Worm (Caenorhabditis elegans) whole organism, L4 larva: ENCODE results near the gene C27D6.15.
A peak's percentile ranks its signal among the peaks of the same experiment; 100 is the strongest.

Experiments
- F44E2.7 ChIP-seq: fragments of 200-800 bp; sonication (Bioruptor generic); IDR thresholded peaks from 2 replicates; pipeline ENCODE4 v2.1.2; 2022; ENCODE audit warnings: missing genetic modification characterization, missing compliant biosample characterization
- R02D3.7 ChIP-seq: fragments of 150-350 bp; sonication (generic microtip); optimal IDR thresholded peaks from 3 replicates; lab custom pipeline; 2014; ENCODE audit warnings: missing biosample characterization, missing genetic modification characterization
- T26A8.4 ChIP-seq: fragments of 200-800 bp; sonication (Bioruptor generic); IDR thresholded peaks from 2 replicates; pipeline ENCODE4 v1.3.6; 2022; ENCODE audit warnings: missing genetic modification characterization, missing compliant biosample characterization
- Y48G9A.11 ChIP-seq: fragments of 200-800 bp; sonication (Bioruptor generic); IDR thresholded peaks from 2 replicates; pipeline ENCODE4 v1.3.6; 2022; ENCODE audit warnings: missing genetic modification reagents, missing genetic modification characterization, missing compliant biosample characterization
- Y75B8A.6 ChIP-seq: fragments of 200-800 bp; sonication (Bioruptor generic); IDR thresholded peaks from 2 replicates; pipeline ENCODE4 v1.3.6; 2022; ENCODE audit warnings: missing genetic modification reagents, missing genetic modification characterization, missing compliant biosample characterization
- ZK337.2 ChIP-seq: fragments of 200-800 bp; sonication (Bioruptor generic); IDR thresholded peaks from 2 replicates; pipeline ENCODE4 v1.3.6; 2022; ENCODE audit warnings: missing genetic modification reagents, missing genetic modification characterization, missing compliant biosample characterization
- ZK546.5 ChIP-seq, 2 experiments: sonication (generic microtip); optimal IDR thresholded peaks; 2 replicates each; lab custom pipeline; 2017; ENCODE audit warnings: missing biosample characterization in 2 of 2, missing genetic modification characterization in 2 of 2
- aha-1 ChIP-seq: fragments of 150-350 bp; peaks from one replicate; lab custom pipeline; 2014; ENCODE audit warnings: missing biosample characterization, missing genetic modification characterization
- aly-2 ChIP-seq: sonication (generic microtip); optimal IDR thresholded peaks from 2 replicates; lab custom pipeline; 2018; ENCODE audit warnings: missing biosample characterization, missing genetic modification characterization
- arid-1 ChIP-seq: fragments of 200-800 bp; sonication (Bioruptor generic); conservative IDR thresholded peaks from 2 replicates; pipeline ENCODE4 v1.3.6; 2022; ENCODE audit warnings: missing genetic modification reagents, missing genetic modification characterization, missing compliant biosample characterization
- ces-1 ChIP-seq: fragments of 150-350 bp; sonication (generic microtip); optimal IDR thresholded peaks from 4 replicates; lab custom pipeline; 2014; ENCODE audit warnings: missing biosample characterization, missing genetic modification reagents, missing genetic modification characterization
- daf-12 ChIP-seq: fragments of 150-350 bp; optimal IDR thresholded peaks from 2 replicates; lab custom pipeline; 2014; ENCODE audit warnings: missing biosample characterization, missing genetic modification reagents, missing genetic modification characterization
- daf-8 ChIP-seq: fragments of 200-800 bp; sonication (Bioruptor generic); IDR thresholded peaks from 2 replicates; pipeline ENCODE4 v1.3.6; 2022; ENCODE audit warnings: missing genetic modification characterization, missing compliant biosample characterization
- dmd-6 ChIP-seq: fragments of 200-800 bp; sonication (Bioruptor generic); IDR thresholded peaks from 2 replicates; pipeline ENCODE4 v1.3.6; 2022; ENCODE audit warnings: missing genetic modification reagents, missing genetic modification characterization, missing compliant biosample characterization
- dmd-9 ChIP-seq: fragments of 200-800 bp; sonication (Bioruptor generic); IDR thresholded peaks from 2 replicates; pipeline ENCODE4 v1.3.6; 2022; ENCODE audit warnings: missing genetic modification reagents, missing genetic modification characterization, missing compliant biosample characterization
- duxl-1 ChIP-seq: sonication (generic microtip); optimal IDR thresholded peaks from 2 replicates; lab custom pipeline; 2016; ENCODE audit warnings: mild to moderate bottlenecking, missing genetic modification characterization, moderate library complexity, missing compliant biosample characterization; ENCODE audit not compliant: poor library complexity
- fkh-10 ChIP-seq: fragments of 150-350 bp; optimal IDR thresholded peaks from 2 replicates; lab custom pipeline; 2014; ENCODE audit warnings: missing biosample characterization, missing genetic modification reagents, missing genetic modification characterization
- hlh-30 ChIP-seq: sonication (generic microtip); optimal IDR thresholded peaks from 2 replicates; lab custom pipeline; 2017; ENCODE audit warnings: antibody characterized with exemption, mild to moderate bottlenecking, missing genetic modification characterization, missing compliant biosample characterization; ENCODE audit not compliant: insufficient read depth
- jun-1 ChIP-seq: fragments of 150-350 bp; optimal IDR thresholded peaks from 2 replicates; lab custom pipeline; 2014; ENCODE audit warnings: missing biosample characterization, missing genetic modification reagents, missing genetic modification characterization
- lin-13 ChIP-seq: fragments of 150-350 bp; optimal IDR thresholded peaks from 2 replicates; lab custom pipeline; 2014; ENCODE audit warnings: missing biosample characterization, missing genetic modification reagents, missing genetic modification characterization
- lsy-2 ChIP-seq, 2 experiments: fragments of 150-350 bp in 1 of 2; sonication (generic microtip) in 1 of 2; optimal IDR thresholded peaks; 2 replicates each; lab custom pipeline; 2014 to 2017; ENCODE audit warnings: missing biosample characterization in 2 of 2, missing genetic modification characterization in 2 of 2
- mxl-3 ChIP-seq: fragments of 200-800 bp; sonication (Bioruptor generic); optimal IDR thresholded peaks from 2 replicates; lab custom pipeline; 2018; ENCODE audit warnings: mild to moderate bottlenecking, missing genetic modification characterization, missing compliant biosample characterization
- nhr-10 ChIP-seq: fragments of 150-350 bp; optimal IDR thresholded peaks from 2 replicates; lab custom pipeline; 2014; ENCODE audit warnings: missing biosample characterization, missing genetic modification characterization
- nhr-102 ChIP-seq: sonication (generic microtip); optimal IDR thresholded peaks from 2 replicates; lab custom pipeline; 2016; ENCODE audit warnings: mild to moderate bottlenecking, missing genetic modification characterization, moderate library complexity, missing compliant biosample characterization
- nhr-111 ChIP-seq: fragments of 200-800 bp; sonication (Bioruptor generic); optimal IDR thresholded peaks from 2 replicates; lab custom pipeline; 2018; ENCODE audit warnings: mild to moderate bottlenecking, missing genetic modification characterization, missing compliant biosample characterization
- nhr-25 ChIP-seq: sonication (generic microtip); optimal IDR thresholded peaks from 2 replicates; lab custom pipeline; 2017; ENCODE audit warnings: missing genetic modification characterization, mild to moderate bottlenecking, missing compliant biosample characterization, antibody characterized with exemption, moderate library complexity, borderline replicate concordance; ENCODE audit not compliant: insufficient read depth
- nhr-28 ChIP-seq: fragments of 150-350 bp; optimal IDR thresholded peaks from 2 replicates; lab custom pipeline; 2014; ENCODE audit warnings: missing biosample characterization, missing genetic modification characterization
- nhr-42 ChIP-seq: fragments of 200-800 bp; sonication (Bioruptor generic); IDR thresholded peaks from 2 replicates; pipeline ENCODE4 v1.3.6; 2022; ENCODE audit warnings: missing genetic modification characterization, missing compliant biosample characterization
- nhr-48 ChIP-seq: sonication (generic microtip); optimal IDR thresholded peaks from 2 replicates; lab custom pipeline; 2016; ENCODE audit warnings: mild to moderate bottlenecking, missing genetic modification characterization, missing compliant biosample characterization
- nhr-76 ChIP-seq: fragments of 150-350 bp; optimal IDR thresholded peaks from 2 replicates; lab custom pipeline; 2014; ENCODE audit warnings: missing biosample characterization, missing genetic modification characterization
- nhr-77 ChIP-seq: fragments of 150-350 bp; optimal IDR thresholded peaks from 2 replicates; lab custom pipeline; 2014; ENCODE audit warnings: missing biosample characterization, missing genetic modification characterization
- php-3 ChIP-seq: fragments of 200-800 bp; sonication (Bioruptor generic); IDR thresholded peaks from 2 replicates; pipeline ENCODE4 v1.3.6; 2022; ENCODE audit warnings: missing genetic modification reagents, missing genetic modification characterization, missing compliant biosample characterization
- pqm-1 ChIP-seq: sonication (generic microtip); optimal IDR thresholded peaks from 2 replicates; lab custom pipeline; 2017; ENCODE audit warnings: missing biosample characterization, missing genetic modification characterization
- saeg-2 ChIP-seq: fragments of 200-800 bp; sonication (Bioruptor generic); IDR thresholded peaks from 2 replicates; pipeline ENCODE4 v1.3.6; 2022; ENCODE audit warnings: missing genetic modification reagents, missing genetic modification characterization, missing compliant biosample characterization
- sdz-12 ChIP-seq: fragments of 200-800 bp; sonication (Bioruptor generic); optimal IDR thresholded peaks from 2 replicates; lab custom pipeline; 2018; ENCODE audit warnings: mild to moderate bottlenecking, missing genetic modification characterization, missing compliant biosample characterization
- skn-1 ChIP-seq: fragments of 150-350 bp; optimal IDR thresholded peaks from 2 replicates; lab custom pipeline; 2014; ENCODE audit warnings: missing biosample characterization, missing genetic modification characterization
- snpc-1.2 ChIP-seq: fragments of 200-800 bp; sonication (Bioruptor generic); IDR thresholded peaks from 2 replicates; pipeline ENCODE4 v1.3.6; 2022; ENCODE audit warnings: missing genetic modification reagents, missing genetic modification characterization, missing compliant biosample characterization
- spr-3 ChIP-seq: fragments of 200-800 bp; sonication (Bioruptor generic); optimal IDR thresholded peaks from 2 replicates; lab custom pipeline; 2018; ENCODE audit warnings: mild to moderate bottlenecking, missing genetic modification characterization, missing compliant biosample characterization
- tra-1 ChIP-seq: fragments of 200-800 bp; sonication (Bioruptor generic); IDR thresholded peaks from 2 replicates; pipeline ENCODE4 v1.3.6; 2022; ENCODE audit warnings: missing genetic modification reagents, missing genetic modification characterization, missing compliant biosample characterization
- unc-130 ChIP-seq: sonication (generic microtip); optimal IDR thresholded peaks from 2 replicates; lab custom pipeline; 2016; ENCODE audit warnings: missing genetic modification reagents, missing genetic modification characterization, missing compliant biosample characterization
- unc-39 ChIP-seq: sonication (generic microtip); optimal IDR thresholded peaks from 2 replicates; lab custom pipeline; 2017; ENCODE audit warnings: missing biosample characterization, missing genetic modification characterization
- unc-62 ChIP-seq, 3 experiments: fragments of 150-350 bp in 1 of 3; sonication (generic microtip); optimal IDR thresholded peaks in 2 of 3; peaks in 1 of 3; 1 replicate in 1 of 3; 2 replicates in 2 of 3; lab custom pipeline; 2014 to 2017; ENCODE audit warnings: missing biosample characterization in 3 of 3, missing genetic modification characterization in 3 of 3, missing genetic modification reagents in 3 of 3, missing genotype in 1 of 3
- zag-1 ChIP-seq: fragments of 150-350 bp; optimal IDR thresholded peaks from 2 replicates; lab custom pipeline; 2014; ENCODE audit warnings: missing biosample characterization, missing genetic modification characterization
- zip-11 ChIP-seq: fragments of 200-800 bp; sonication (Bioruptor generic); IDR thresholded peaks from 2 replicates; pipeline ENCODE4 v1.3.6; 2022; ENCODE audit warnings: missing genetic modification characterization, missing compliant biosample characterization
- zip-2 ChIP-seq: fragments of 150-350 bp; optimal IDR thresholded peaks from 2 replicates; lab custom pipeline; 2014; ENCODE audit warnings: missing biosample characterization, missing genetic modification characterization

C27D6.15 gene

ce11 chrII:5177902-5178301 is 6.2 kb downstream of the C27D6.15 start, which contains the start of gene C27D6.12:
Gene C27D6.12 (minus strand): TSS chrII:5178002.
- TF ChIP-seq ZK337.2 (GFP tag; lab: Robert Waterston, UW): no peak
- TF ChIP-seq aha-1 (tag; lab: Kevin White, UChicago): peak; percentile 17
- peak in 1 of 2 experiments; percentile 44 for TF ChIP-seq unc-62 (GFP tag; optimal IDR thresholded peaks at IDR 0.05 in 1 of 2; lab: Kevin White, UChicago)
- no peak for TF ChIP-seq unc-62 (tag; optimal IDR thresholded peaks at IDR 0.05; lab: Kevin White, UChicago)

ce11 chrII:5178609-5179008 is 6.9 kb downstream of the C27D6.15 start:
- TF ChIP-seq jun-1 (tag; lab: Kevin White, UChicago) (no peak), Y75B8A.6 (GFP tag; lab: Robert Waterston, UW) (0 out of 2 replicates have a peak, but pooled peaks have one; percentile 12), F44E2.7 (GFP tag; lab: Robert Waterston, UW) (no peak), skn-1 (tag; lab: Kevin White, UChicago) (no peak), nhr-28 (tag; lab: Kevin White, UChicago) (no peak), lsy-2 (tag; optimal IDR thresholded peaks at IDR 0.05; lab: Kevin White, UChicago) (peak in 1 of 2 experiments; percentile 11), T26A8.4 (GFP tag; lab: Robert Waterston, UW) (peak; percentile 56), saeg-2 (GFP tag; lab: Robert Waterston, UW) (0 out of 2 replicates have a peak, but pooled peaks have one; percentile 21), nhr-102 (tag; lab: Kevin White, UChicago) (no peak), hlh-30 (tag; lab: Kevin White, UChicago) (no peak), zip-2 (tag; lab: Kevin White, UChicago) (no peak), aly-2 (tag; lab: Kevin White, UChicago) (no peak), Y48G9A.11 (GFP tag; lab: Robert Waterston, UW) (no peak), sdz-12 (GFP tag; lab: Kevin White, UChicago) (peak; percentile 40), dmd-9 (no peak)

- TF ChIP-seq aha-1 (tag; lab: Kevin White, UChicago) (peak; percentile 86), daf-8 (GFP tag; lab: Robert Waterston, UW) (no peak)
These were observed 8.6 kb downstream of the C27D6.15 start for ce11 chrII:5180272-5180671.

DNA sequence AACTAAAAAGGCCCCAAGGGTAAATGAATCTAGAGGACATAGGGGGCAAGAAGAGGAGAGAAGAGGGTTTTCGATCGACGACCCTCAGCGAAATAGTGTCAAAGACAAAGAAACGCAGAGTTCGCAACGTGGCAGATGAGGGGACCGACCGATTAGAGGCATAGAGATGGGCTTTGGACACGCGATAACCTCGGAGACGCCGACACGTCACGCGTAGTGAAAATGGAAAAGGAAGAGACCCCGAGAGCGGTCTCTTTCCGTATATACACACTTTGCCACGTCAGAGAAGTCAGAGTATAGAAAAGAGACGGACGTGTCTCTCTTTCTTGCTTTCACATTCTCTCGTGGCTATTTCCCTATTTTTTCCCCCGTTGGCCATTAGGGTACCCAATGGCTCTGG is 9.8 kb downstream of the C27D6.15 start:
- TF ChIP-seq lin-13 (GFP tag; lab: Kevin White, UChicago) (peak; percentile 21), fkh-10 (peak; percentile 55), F44E2.7 (GFP tag; lab: Robert Waterston, UW) (no peak), nhr-111 (GFP tag; lab: Kevin White, UChicago) (no peak), zip-11 (GFP tag; lab: Robert Waterston, UW) (no peak), php-3 (no peak), nhr-76 (no peak), aly-2 (tag; lab: Kevin White, UChicago) (no peak), tra-1 (peak; percentile 45), ZK546.5 (tag; optimal IDR thresholded peaks at IDR 0.05; lab: Kevin White, UChicago) (no peak), zag-1 (no peak), nhr-77 (tag; lab: Kevin White, UChicago) (no peak), daf-12 (tag; lab: Kevin White, UChicago) (no peak), R02D3.7 (no peak), lsy-2 (tag; optimal IDR thresholded peaks at IDR 0.05; lab: Kevin White, UChicago) (peak; percentile 39 to 73), spr-3 (GFP tag; lab: Kevin White, UChicago) (no peak), nhr-10 (tag; lab: Kevin White, UChicago) (no peak), mxl-3 (GFP tag; lab: Kevin White, UChicago) (peak; percentile 89), ces-1 (GFP tag; lab: Kevin White, UChicago) (peak; percentile 60), duxl-1 (no peak), unc-130 (GFP tag; lab: Kevin White, UChicago) (no peak), nhr-42 (no peak), dmd-6 (peak; percentile 64), arid-1 (GFP tag; lab: Robert Waterston, UW) (no peak), unc-39 (tag; lab: Kevin White, UChicago) (no peak), snpc-1.2 (GFP tag; lab: Robert Waterston, UW) (no peak), nhr-48 (peak; percentile 51), pqm-1 (tag; lab: Kevin White, UChicago) (no peak), nhr-25 (tag; lab: Kevin White, UChicago) (peak; percentile 70), unc-62 (GFP tag; optimal IDR thresholded peaks at IDR 0.05 in 1 of 2; lab: Kevin White, UChicago) (peak in 1 of 2 experiments; percentile 48), unc-62 (tag; optimal IDR thresholded peaks at IDR 0.05; lab: Kevin White, UChicago) (no peak)
